Fruit fly (Drosophila melanogaster) S2 (cell line): ENCODE data around the gene Paf-AHalpha.

ENCODE experiments used
- CG8478 ChIP-seq: fragments of >200 bp; optimal IDR thresholded peaks from 2 replicates; lab custom pipeline; 2018
- CTCF ChIP-seq, 2 experiments: fragments of >200 bp; optimal IDR thresholded peaks; 2 replicates each; lab custom pipeline; 2018

- TF ChIP-seq CTCF (optimal IDR thresholded peaks at IDR 0.05; lab: Kevin White, UChicago) (no peak), CG8478 (lab: Kevin White, UChicago) (no peak)
Measured at dm6 chrX:15809255-15809654, 23.9 kb upstream of the Paf-AHalpha start, which contains the start of gene CG8509.
